Fruit fly (Drosophila melanogaster) S2 (cell line): ENCODE measurements around the gene CG18132.

Source experiments
- CG8478 ChIP-seq: fragments of >200 bp; optimal IDR thresholded peaks from 2 replicates; lab custom pipeline; 2018
- CTCF ChIP-seq, 2 experiments: fragments of >200 bp; optimal IDR thresholded peaks; 2 replicates each; lab custom pipeline; 2018

- no peak for TF ChIP-seq CTCF (optimal IDR thresholded peaks at IDR 0.05; lab: Kevin White, UChicago)
- no peak for TF ChIP-seq CG8478 (lab: Kevin White, UChicago)
These were observed 46.5 kb downstream of the CG18132 start for dm6 chr2L:1470772-1471171.
